Worm (Caenorhabditis elegans): Measurements from ENCODE around the gene Y54F10AM.6.

Gene Y54F10AM.6

DNA sequence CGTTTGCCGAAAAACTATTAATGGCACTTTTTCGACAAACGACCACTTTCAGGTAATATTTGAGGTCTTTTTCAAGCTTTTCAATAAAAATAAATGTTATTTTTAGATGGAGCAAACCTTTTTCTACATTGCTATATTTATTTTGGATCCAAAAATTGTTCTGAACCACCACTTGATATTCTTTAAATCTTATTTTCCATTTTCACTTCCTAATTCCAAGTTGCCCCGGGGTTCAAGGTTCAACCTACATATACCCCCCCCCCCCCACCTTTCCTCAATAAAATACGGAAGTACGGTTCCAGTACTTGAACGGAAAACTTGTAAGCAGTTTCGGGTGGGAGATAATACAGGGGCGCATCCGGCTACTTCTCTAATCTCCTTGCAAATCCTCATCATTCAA, at the start of gene Y54F10AM.6:
TSS of gene Y54F10AM.6 (plus strand) at position 301 of the 400 bp plus-strand sequence.
- TF ChIP-seq dao-5 (tag; optimal IDR thresholded peaks at IDR 0.05): no peak
- TF ChIP-seq W03F9.2 (tag; optimal IDR thresholded peaks at IDR 0.05): no peak
- TF ChIP-seq him-1 (tag; optimal IDR thresholded peaks at IDR 0.05): no peak

- no peak for TF ChIP-seq him-1 (tag; optimal IDR thresholded peaks at IDR 0.05)
- no peak for TF ChIP-seq dao-5 (tag; optimal IDR thresholded peaks at IDR 0.05)
- no peak for TF ChIP-seq W03F9.2 (tag; optimal IDR thresholded peaks at IDR 0.05)
These were observed 40.4 kb upstream of the Y54F10AM.6 start, which contains the start of the genes E02H9.9 and E02H9.1 for ce11 chrIII:2468202-2468601. E02H9.9 (minus strand) TSS chrIII:2468302. E02H9.1 (plus strand) TSS chrIII:2468486.

- TF ChIP-seq dao-5 (tag; optimal IDR thresholded peaks at IDR 0.05) (no peak), him-1 (tag; optimal IDR thresholded peaks at IDR 0.05) (no peak), W03F9.2 (tag; optimal IDR thresholded peaks at IDR 0.05) (peak; percentile 35)
These were observed 36.8 kb upstream of the Y54F10AM.6 start for ce11 chrIII:2471855-2472254.

ce11 chrIII:2473554-2473953, 35.1 kb upstream of the Y54F10AM.6 start, which contains the start of gene smg-6:
smg-6 (plus strand) TSS chrIII:2473854.
- TF ChIP-seq dao-5 (tag; optimal IDR thresholded peaks at IDR 0.05) (no peak), him-1 (tag; optimal IDR thresholded peaks at IDR 0.05) (no peak), W03F9.2 (tag; optimal IDR thresholded peaks at IDR 0.05) (no peak)

ce11 chrIII:2474781-2475180, 33.8 kb upstream of the Y54F10AM.6 start:
- TF ChIP-seq dao-5 (tag; optimal IDR thresholded peaks at IDR 0.05): no peak
- no peak for TF ChIP-seq W03F9.2 (tag; optimal IDR thresholded peaks at IDR 0.05)
- TF ChIP-seq him-1 (tag; optimal IDR thresholded peaks at IDR 0.05): no peak

DNA sequence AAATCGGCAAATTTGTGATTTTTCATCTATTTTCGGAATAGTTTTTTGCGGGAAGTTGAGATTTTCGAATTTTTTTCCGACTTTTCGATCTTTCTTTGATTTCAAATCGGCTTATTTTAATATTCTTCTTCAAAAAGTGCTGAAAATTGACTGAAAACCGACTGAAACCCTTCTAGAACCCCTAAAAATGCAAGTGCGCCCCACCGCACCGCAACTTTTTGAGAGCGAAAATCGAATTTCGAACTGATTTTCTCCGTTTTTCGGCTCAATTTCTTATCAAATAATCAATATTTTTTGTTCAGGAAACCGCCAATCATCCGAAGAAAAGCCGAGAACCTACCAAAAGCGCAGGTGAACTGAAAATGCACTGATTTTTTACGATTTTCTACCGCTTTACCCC, 31.3 kb upstream of the Y54F10AM.6 start:
- TF ChIP-seq him-1 (tag; optimal IDR thresholded peaks at IDR 0.05) (no peak), dao-5 (tag; optimal IDR thresholded peaks at IDR 0.05) (no peak), W03F9.2 (tag; optimal IDR thresholded peaks at IDR 0.05) (no peak)

- TF ChIP-seq dao-5 (tag; optimal IDR thresholded peaks at IDR 0.05) (no peak), him-1 (tag; optimal IDR thresholded peaks at IDR 0.05) (no peak), W03F9.2 (tag; optimal IDR thresholded peaks at IDR 0.05) (no peak)
These were observed 30.0 kb upstream of the Y54F10AM.6 start for ce11 chrIII:2478605-2479004.

ce11 chrIII:2482171-2482570, 26.4 kb upstream of the Y54F10AM.6 start:
- no peak for TF ChIP-seq W03F9.2 (tag; optimal IDR thresholded peaks at IDR 0.05)
- no peak for TF ChIP-seq him-1 (tag; optimal IDR thresholded peaks at IDR 0.05)
- TF ChIP-seq dao-5 (tag; optimal IDR thresholded peaks at IDR 0.05): no peak

ce11 chrIII:2482754-2483153, 25.9 kb upstream of the Y54F10AM.6 start:
- no peak for TF ChIP-seq W03F9.2 (tag; optimal IDR thresholded peaks at IDR 0.05)
- no peak for TF ChIP-seq dao-5 (tag; optimal IDR thresholded peaks at IDR 0.05)
- no peak for TF ChIP-seq him-1 (tag; optimal IDR thresholded peaks at IDR 0.05)

- TF ChIP-seq him-1 (tag; optimal IDR thresholded peaks at IDR 0.05): no peak
- TF ChIP-seq W03F9.2 (tag; optimal IDR thresholded peaks at IDR 0.05): no peak
- TF ChIP-seq dao-5 (tag; optimal IDR thresholded peaks at IDR 0.05): no peak
These were observed 21.4 kb upstream of the Y54F10AM.6 start, which contains the start of gene Y54F10AL.1 for ce11 chrIII:2487046-2487760. Y54F10AL.1 (plus strand) TSS chrIII:2487710.

DNA sequence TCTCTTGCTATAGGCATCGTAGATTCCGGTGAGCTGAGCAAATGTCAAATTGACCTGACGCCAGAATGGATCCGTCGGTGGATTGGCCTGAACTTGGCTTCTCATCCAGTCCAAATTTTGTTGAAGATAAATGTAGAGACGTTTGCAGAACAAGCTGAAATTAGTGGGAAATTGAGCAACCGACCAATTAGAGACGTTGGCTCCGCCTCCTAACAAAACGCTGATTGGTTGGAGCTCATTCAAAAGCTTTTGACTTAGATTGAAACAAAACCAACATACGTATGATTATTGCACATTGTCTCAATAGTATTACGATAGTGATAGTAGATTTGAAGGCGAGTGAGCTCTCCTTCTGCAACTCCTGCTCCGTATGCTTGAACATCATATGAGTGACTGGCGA, 2.2 kb upstream of the Y54F10AM.6 start:
- TF ChIP-seq him-1 (tag; optimal IDR thresholded peaks at IDR 0.05) (no peak), W03F9.2 (tag; optimal IDR thresholded peaks at IDR 0.05) (no peak), dao-5 (tag; optimal IDR thresholded peaks at IDR 0.05) (no peak)

DNA sequence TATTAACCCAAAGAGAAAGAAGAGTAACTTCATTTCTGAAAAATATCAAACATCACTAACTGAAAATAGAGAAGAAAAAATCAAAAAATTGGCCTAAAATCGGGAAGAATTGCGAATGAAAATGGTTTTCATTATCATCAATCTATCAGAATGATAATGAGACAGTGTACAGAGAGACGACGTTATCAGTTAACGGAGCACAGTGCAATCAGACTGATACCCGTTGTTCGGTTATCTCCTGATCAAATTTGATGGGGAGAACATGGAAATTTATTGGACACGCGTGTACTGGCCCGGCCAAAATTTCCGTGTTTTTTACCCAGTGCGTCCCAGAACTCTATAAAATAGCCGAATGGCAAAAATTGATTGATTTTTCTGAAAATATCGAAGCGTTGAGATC, 680 bp upstream of the Y54F10AM.6 start, which contains the start of gene Y54F10AM.8:
TSS of gene Y54F10AM.8 (minus strand) at position 35 of the 400 bp plus-strand sequence.
- no peak for TF ChIP-seq W03F9.2 (tag; optimal IDR thresholded peaks at IDR 0.05)
- no peak for TF ChIP-seq dao-5 (tag; optimal IDR thresholded peaks at IDR 0.05)
- TF ChIP-seq him-1 (tag; optimal IDR thresholded peaks at IDR 0.05): no peak

ce11 chrIII:2515461-2515860, 6.8 kb downstream of the Y54F10AM.6 start:
- TF ChIP-seq dao-5 (tag; optimal IDR thresholded peaks at IDR 0.05) (no peak), W03F9.2 (tag; optimal IDR thresholded peaks at IDR 0.05) (no peak), him-1 (tag; optimal IDR thresholded peaks at IDR 0.05) (no peak)

DNA sequence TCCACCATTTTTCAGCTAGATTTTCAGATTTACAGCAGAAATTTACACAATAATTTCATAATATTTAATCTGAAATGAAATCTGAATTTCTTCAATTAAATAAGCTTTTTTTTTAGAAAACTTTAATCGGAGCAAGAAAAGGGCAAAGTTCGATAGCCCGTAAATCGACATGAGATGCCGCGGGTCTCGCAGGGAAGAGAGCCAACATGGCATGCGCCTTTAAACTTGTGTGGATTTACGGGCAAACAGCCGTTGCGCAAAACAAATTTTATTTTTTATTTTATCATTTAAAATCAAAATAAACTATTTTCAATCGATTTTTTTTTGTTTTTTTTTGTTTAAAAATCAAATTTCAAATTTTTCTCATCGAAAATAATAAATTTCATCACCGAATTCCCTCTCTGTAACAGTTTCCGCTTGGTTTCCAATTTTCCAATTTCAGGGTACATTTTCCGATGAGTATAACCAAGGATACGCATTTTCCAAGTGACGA, 20.0 kb downstream of the Y54F10AM.6 start, which contains the start of the genes Y54F10AM.15, rbc-2 and ndua-8:
TSS of gene Y54F10AM.15 (minus strand) at position 59 of the 493 bp plus-strand sequence.
TSS of gene rbc-2 (minus strand) at position 69 of the 493 bp plus-strand sequence.
TSS of gene ndua-8 (plus strand) at position 443 of the 493 bp plus-strand sequence.
- TF ChIP-seq dao-5 (tag; optimal IDR thresholded peaks at IDR 0.05) (no peak), W03F9.2 (tag; optimal IDR thresholded peaks at IDR 0.05) (peak; percentile 96), him-1 (tag; optimal IDR thresholded peaks at IDR 0.05) (peak; percentile 69)

Measured in whole organism, L4/young adult.